Worm (Caenorhabditis elegans) whole organism, mixed stage, embryonic: ENCODE measurements around the gene ZK355.8.

Source experiments
- bed-3 ChIP-seq: fragments of 200-800 bp; sonication (Bioruptor generic); optimal IDR thresholded peaks from 3 replicates; lab custom pipeline; 2018; ENCODE audit warnings: mild to moderate bottlenecking, missing genetic modification characterization, moderate library complexity, missing compliant biosample characterization
- ceh-39 ChIP-seq: fragments of 150-350 bp; optimal IDR thresholded peaks from 2 replicates; lab custom pipeline; 2014; ENCODE audit warnings: missing biosample characterization, missing genetic modification characterization
- ceh-83 ChIP-seq: fragments of 200-800 bp; sonication (Bioruptor generic); optimal IDR thresholded peaks from 2 replicates; lab custom pipeline; 2018; ENCODE audit warnings: mild to moderate bottlenecking, missing genetic modification characterization, missing compliant biosample characterization
- elt-3 ChIP-seq: fragments of 150-350 bp; optimal IDR thresholded peaks from 2 replicates; lab custom pipeline; 2014; ENCODE audit warnings: missing biosample characterization, missing genetic modification characterization
- lin-13 ChIP-seq: fragments of 150-350 bp; optimal IDR thresholded peaks from 2 replicates; lab custom pipeline; 2014; ENCODE audit warnings: missing biosample characterization, missing genetic modification characterization
- mab-5 ChIP-seq: fragments of 150-350 bp; optimal IDR thresholded peaks from 2 replicates; lab custom pipeline; 2014; ENCODE audit warnings: missing biosample characterization, missing genetic modification characterization
- mep-1 ChIP-seq: fragments of 150-350 bp; optimal IDR thresholded peaks from 2 replicates; lab custom pipeline; 2017; ENCODE audit warnings: missing biosample characterization, missing genetic modification reagents, missing genetic modification characterization, inconsistent platforms
- mls-2 ChIP-seq: sonication (generic microtip); optimal IDR thresholded peaks from 2 replicates; lab custom pipeline; 2016; ENCODE audit warnings: mild to moderate bottlenecking, missing genetic modification characterization, moderate library complexity, missing compliant biosample characterization
- nhr-76 ChIP-seq: sonication (generic microtip); optimal IDR thresholded peaks from 2 replicates; lab custom pipeline; 2017; ENCODE audit warnings: missing biosample characterization, missing genetic modification characterization
- snpc-4 ChIP-seq: fragments of 150-350 bp; optimal IDR thresholded peaks from 2 replicates; lab custom pipeline; 2014; ENCODE audit warnings: missing biosample characterization, missing genetic modification characterization
- sptf-1 ChIP-seq: sonication (generic microtip); optimal IDR thresholded peaks from 2 replicates; lab custom pipeline; 2017; ENCODE audit warnings: mild to moderate bottlenecking, missing genetic modification characterization, moderate library complexity, missing compliant biosample characterization
- unc-62 ChIP-seq: fragments of 150-350 bp; optimal IDR thresholded peaks from 2 replicates; lab custom pipeline; 2014; ENCODE audit warnings: missing biosample characterization, missing genetic modification reagents, missing genetic modification characterization

DNA sequence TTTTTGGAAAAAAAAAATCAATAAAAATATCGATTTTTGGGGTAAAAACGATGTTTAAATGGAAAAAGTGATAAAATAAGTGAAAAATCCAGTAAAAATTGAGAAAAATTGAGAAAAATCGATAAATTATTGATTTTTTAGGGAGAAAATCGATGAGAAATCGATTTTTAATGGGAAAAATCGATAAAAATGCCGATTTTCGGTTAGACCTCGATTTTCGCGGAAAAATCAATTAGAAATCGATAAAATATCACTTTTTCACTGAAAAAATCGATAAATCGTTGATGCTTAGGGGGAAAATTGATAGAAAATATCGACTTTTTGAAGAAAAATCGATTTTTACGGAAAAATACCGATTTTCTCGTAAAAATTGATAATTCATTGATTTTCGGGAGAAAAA lies 26.4 kb upstream of the ZK355.8 start:
- TF ChIP-seq mls-2 (tag; lab: Kevin White, UChicago) (no peak), lin-13 (tag; lab: Kevin White, UChicago) (no peak), bed-3 (GFP tag; lab: Kevin White, UChicago) (no peak), sptf-1 (tag; lab: Kevin White, UChicago) (no peak), mab-5 (no peak), mep-1 (tag; lab: Kevin White, UChicago) (no peak), unc-62 (GFP tag; lab: Kevin White, UChicago) (no peak), ceh-39 (tag; lab: Kevin White, UChicago) (no peak), elt-3 (tag; lab: Kevin White, UChicago) (no peak), snpc-4 (no peak), ceh-83 (no peak), nhr-76 (tag; lab: Kevin White, UChicago) (no peak)
